Worm (Caenorhabditis elegans) whole organism, late embryonic: ENCODE measurements around the gene ver-3.

ENCODE experiments used
- F13H6.1 ChIP-seq: sonication (generic microtip); optimal IDR thresholded peaks from 2 replicates; lab custom pipeline; 2016; ENCODE audit warnings: missing genetic modification characterization, missing compliant biosample characterization
- ama-1 ChIP-seq: fragments of 150-350 bp; optimal IDR thresholded peaks from 2 replicates; lab custom pipeline; 2014
- ceh-18 ChIP-seq: sonication (generic microtip); optimal IDR thresholded peaks from 2 replicates; lab custom pipeline; 2016; ENCODE audit warnings: missing genetic modification characterization, missing compliant biosample characterization
- ceh-2 ChIP-seq: sonication (generic microtip); optimal IDR thresholded peaks from 2 replicates; lab custom pipeline; 2016; ENCODE audit warnings: missing genotype, missing genetic modification characterization, missing compliant biosample characterization
- ceh-30 ChIP-seq: fragments of 150-350 bp; optimal IDR thresholded peaks from 2 replicates; lab custom pipeline; 2014; ENCODE audit warnings: missing biosample characterization, missing genetic modification characterization
- ceh-31 ChIP-seq: sonication (generic microtip); optimal IDR thresholded peaks from 2 replicates; lab custom pipeline; 2016; ENCODE audit warnings: missing genetic modification characterization, missing compliant biosample characterization
- ceh-45 ChIP-seq: fragments of 200-800 bp; sonication (Bioruptor generic); IDR thresholded peaks from 2 replicates; pipeline ENCODE4 v1.3.6; 2022; ENCODE audit warnings: missing genetic modification reagents, missing genetic modification characterization, missing compliant biosample characterization
- ceh-48 ChIP-seq: sonication (generic microtip); optimal IDR thresholded peaks from 2 replicates; lab custom pipeline; 2016; ENCODE audit warnings: missing genetic modification characterization, inconsistent platforms, missing compliant biosample characterization
- ceh-6 ChIP-seq: fragments of 200-800 bp; sonication (Bioruptor generic); optimal IDR thresholded peaks from 2 replicates; lab custom pipeline; 2018; ENCODE audit warnings: mild to moderate bottlenecking, missing genetic modification characterization, missing compliant biosample characterization
- ceh-9 ChIP-seq: sonication (generic microtip); optimal IDR thresholded peaks from 2 replicates; lab custom pipeline; 2016; ENCODE audit warnings: mild to moderate bottlenecking, missing genetic modification characterization, inconsistent platforms, missing compliant biosample characterization
- dmd-4 ChIP-seq: sonication (generic microtip); optimal IDR thresholded peaks from 2 replicates; lab custom pipeline; 2016; ENCODE audit warnings: borderline replicate concordance, missing genetic modification characterization, missing compliant biosample characterization
- dve-1 ChIP-seq: sonication (generic microtip); optimal IDR thresholded peaks from 2 replicates; lab custom pipeline; 2017; ENCODE audit warnings: antibody characterized with exemption, mild to moderate bottlenecking, missing genetic modification characterization, missing compliant biosample characterization
- elt-2 ChIP-seq: sonication (generic microtip); optimal IDR thresholded peaks from 2 replicates; lab custom pipeline; 2016; ENCODE audit warnings: missing genetic modification reagents, missing genetic modification characterization, missing compliant biosample characterization
- elt-4 ChIP-seq: sonication (generic microtip); optimal IDR thresholded peaks from 2 replicates; lab custom pipeline; 2016; ENCODE audit warnings: missing genetic modification characterization, missing compliant biosample characterization
- eyg-1 ChIP-seq: sonication (generic microtip); optimal IDR thresholded peaks from 2 replicates; lab custom pipeline; 2016; ENCODE audit warnings: missing genotype, missing genetic modification characterization, missing compliant biosample characterization
- fax-1 ChIP-seq: sonication (generic microtip); optimal IDR thresholded peaks from 2 replicates; lab custom pipeline; 2016; ENCODE audit warnings: missing genotype, missing genetic modification characterization, missing compliant biosample characterization
- fkh-6 ChIP-seq: sonication (generic microtip); optimal IDR thresholded peaks from 2 replicates; lab custom pipeline; 2016; ENCODE audit warnings: missing genetic modification characterization, missing compliant biosample characterization
- hlh-15 ChIP-seq: sonication (generic microtip); optimal IDR thresholded peaks from 2 replicates; lab custom pipeline; 2016; ENCODE audit warnings: missing genetic modification characterization, missing compliant biosample characterization
- hlh-30 ChIP-seq: sonication (generic microtip); optimal IDR thresholded peaks from 2 replicates; lab custom pipeline; 2017; ENCODE audit warnings: antibody characterized with exemption, missing genetic modification characterization, missing compliant biosample characterization; ENCODE audit not compliant: insufficient read depth
- hlh-6 ChIP-seq: sonication (generic microtip); optimal IDR thresholded peaks from 2 replicates; lab custom pipeline; 2016; ENCODE audit warnings: missing genotype, missing genetic modification characterization, missing compliant biosample characterization
- hlh-8 ChIP-seq: sonication (generic microtip); optimal IDR thresholded peaks from 2 replicates; lab custom pipeline; 2016; ENCODE audit warnings: missing genotype, missing genetic modification characterization, missing compliant biosample characterization
- lin-11 ChIP-seq: fragments of 200-800 bp; sonication (Bioruptor generic); optimal IDR thresholded peaks from 2 replicates; lab custom pipeline; 2018; ENCODE audit warnings: mild to moderate bottlenecking, missing genetic modification characterization, missing compliant biosample characterization
- madf-2 ChIP-seq: sonication (generic microtip); optimal IDR thresholded peaks from 2 replicates; lab custom pipeline; 2017; ENCODE audit warnings: missing genetic modification characterization, missing compliant biosample characterization
- mec-3 ChIP-seq: sonication (generic microtip); optimal IDR thresholded peaks from 2 replicates; lab custom pipeline; 2016; ENCODE audit warnings: borderline replicate concordance, missing genetic modification characterization, missing compliant biosample characterization
- nhr-11 ChIP-seq: fragments of 150-350 bp; optimal IDR thresholded peaks from 2 replicates; lab custom pipeline; 2014; ENCODE audit warnings: missing biosample characterization, missing genetic modification characterization
- nhr-232 ChIP-seq: sonication (generic microtip); optimal IDR thresholded peaks from 2 replicates; lab custom pipeline; 2016; ENCODE audit warnings: missing genetic modification characterization, missing compliant biosample characterization
- odd-2 ChIP-seq: sonication (generic microtip); optimal IDR thresholded peaks from 2 replicates; lab custom pipeline; 2017; ENCODE audit warnings: antibody characterized with exemption, mild to moderate bottlenecking, missing genetic modification characterization, missing compliant biosample characterization
- pax-1 ChIP-seq: fragments of 150-350 bp; optimal IDR thresholded peaks from 2 replicates; lab custom pipeline; 2014; ENCODE audit warnings: missing biosample characterization, missing genetic modification characterization
- pha-2 ChIP-seq: sonication (generic microtip); optimal IDR thresholded peaks from 2 replicates; lab custom pipeline; 2017; ENCODE audit warnings: mild to moderate bottlenecking, missing genetic modification characterization, missing compliant biosample characterization
- pha-4 ChIP-seq: fragments of 150-350 bp; optimal IDR thresholded peaks from 2 replicates; lab custom pipeline; 2018; ENCODE audit warnings: missing biosample characterization, missing genetic modification reagents, missing genetic modification characterization
- pqm-1 ChIP-seq: sonication (generic microtip); optimal IDR thresholded peaks from 2 replicates; lab custom pipeline; 2016; ENCODE audit warnings: missing genetic modification characterization, missing compliant biosample characterization
- ref-2 ChIP-seq: sonication (generic microtip); optimal IDR thresholded peaks from 2 replicates; lab custom pipeline; 2016; ENCODE audit warnings: missing genetic modification characterization, missing compliant biosample characterization
- rnt-1 ChIP-seq: sonication (generic microtip); optimal IDR thresholded peaks from 2 replicates; lab custom pipeline; 2016; ENCODE audit warnings: missing genetic modification characterization, missing compliant biosample characterization
- sox-4 ChIP-seq: sonication (generic microtip); optimal IDR thresholded peaks from 2 replicates; lab custom pipeline; 2017; ENCODE audit warnings: mild to moderate bottlenecking, missing genetic modification characterization, inconsistent platforms, missing compliant biosample characterization
- syd-9 ChIP-seq: sonication (generic microtip); optimal IDR thresholded peaks from 2 replicates; lab custom pipeline; 2016; ENCODE audit warnings: mild to moderate bottlenecking, missing genetic modification characterization, moderate library complexity, missing compliant biosample characterization
- tbx-2 ChIP-seq: sonication (generic microtip); optimal IDR thresholded peaks from 2 replicates; lab custom pipeline; 2016; ENCODE audit warnings: missing genetic modification characterization, missing compliant biosample characterization
- tbx-7 ChIP-seq: sonication (generic microtip); optimal IDR thresholded peaks from 2 replicates; lab custom pipeline; 2016; ENCODE audit warnings: missing genotype, missing genetic modification characterization, missing compliant biosample characterization
- unc-3 ChIP-seq, 2 experiments: fragments of 200-800 bp in 1 of 2; sonication (Bioruptor generic) in 1 of 2; sonication (generic microtip) in 1 of 2; conservative IDR thresholded peaks in 1 of 2; optimal IDR thresholded peaks in 1 of 2; 2 replicates each; pipeline versions ENCODE4 v1.3.6 to Lab custom; 2016 to 2022; ENCODE audit warnings: missing compliant biosample characterization in 2 of 2, missing genetic modification characterization in 2 of 2, missing genetic modification reagents in 1 of 2
- unc-42 ChIP-seq: sonication (generic microtip); optimal IDR thresholded peaks from 2 replicates; lab custom pipeline; 2016; ENCODE audit warnings: missing genotype, missing genetic modification characterization, missing compliant biosample characterization
- ztf-16 ChIP-seq: sonication (generic microtip); optimal IDR thresholded peaks from 2 replicates; lab custom pipeline; 2017; ENCODE audit warnings: missing genetic modification characterization, missing compliant biosample characterization

ver-3 gene

DNA sequence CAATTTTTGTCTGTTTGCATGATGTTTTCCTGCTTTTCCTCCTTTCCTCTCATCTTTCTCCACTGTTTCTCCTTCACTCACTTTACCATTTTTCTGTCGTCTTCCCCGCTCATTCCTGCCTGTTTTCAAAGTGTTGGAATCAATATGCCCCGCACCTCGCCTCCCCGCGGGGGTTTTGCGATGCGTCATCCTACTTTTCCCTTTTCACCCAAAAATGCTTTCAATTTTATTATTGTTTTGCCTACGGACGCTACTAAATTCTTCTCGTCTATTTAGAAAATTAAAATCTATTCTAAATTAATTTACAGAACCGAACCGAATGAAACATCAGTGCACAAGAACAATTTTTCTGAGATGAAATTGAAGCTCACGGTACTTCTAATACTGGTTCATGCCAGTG is at the start of gene ver-3:
TSS of gene ver-3 (plus strand) at position 301 of the 400 bp plus-strand sequence.
- TF ChIP-seq elt-2 (no peak), ceh-31 (no peak), fax-1 (tag; lab: Kevin White, UChicago) (no peak), madf-2 (no peak), fkh-6 (tag; lab: Kevin White, UChicago) (no peak), pha-2 (no peak), dmd-4 (tag; lab: Kevin White, UChicago) (no peak)

ce11 chrX:10948852-10949251 is 43.4 kb upstream of the ver-3 start, which contains the start of gene T21B6.3:
Gene T21B6.3 (minus strand): TSS chrX:10948952.
- no peak for TF ChIP-seq ztf-16
- TF ChIP-seq ceh-9 (tag; lab: Kevin White, UChicago), result no peak
- TF ChIP-seq ref-2 (tag; lab: Kevin White, UChicago), result no peak
- no peak for TF ChIP-seq pha-4 (tag; lab: Kevin White, UChicago)
- no peak for TF ChIP-seq pha-2
- no peak for TF ChIP-seq unc-42
- TF ChIP-seq pax-1, result no peak
- TF ChIP-seq tbx-2 (tag; lab: Kevin White, UChicago), result no peak
- no peak for TF ChIP-seq ceh-18
- no peak for TF ChIP-seq mec-3
- TF ChIP-seq ama-1 (lab: Kevin White, UChicago), result no peak
- TF ChIP-seq odd-2, result no peak
- no peak for TF ChIP-seq nhr-11 (tag; lab: Kevin White, UChicago)
- no peak for TF ChIP-seq hlh-15 (tag; lab: Kevin White, UChicago)
- TF ChIP-seq rnt-1 (tag; lab: Kevin White, UChicago), result no peak

DNA sequence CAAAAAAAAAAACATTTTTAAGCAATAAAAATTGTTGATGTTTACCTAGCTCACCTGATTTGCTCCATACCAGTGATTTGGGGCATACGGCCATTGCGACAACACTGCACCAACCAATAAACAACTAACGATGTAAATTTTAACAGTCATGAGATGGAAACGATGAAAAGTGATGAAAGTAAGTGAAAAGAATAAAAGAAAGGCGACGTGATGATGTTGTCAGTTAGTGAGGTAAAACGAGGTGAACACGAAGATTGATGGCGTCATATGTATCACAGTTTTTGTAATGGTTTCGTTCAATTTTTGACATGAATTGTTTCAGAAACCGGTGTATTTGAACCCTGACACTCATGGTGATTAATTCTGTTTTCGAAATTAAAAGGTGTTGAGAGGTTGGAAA is 41.1 kb upstream of the ver-3 start, which contains the start of gene K09C8.7:
TSS of gene K09C8.7 (minus strand) at position 226 of the 400 bp plus-strand sequence.
- TF ChIP-seq sox-4 (tag; lab: Kevin White, UChicago) (no peak), ceh-2 (no peak), ztf-16 (no peak), nhr-232 (tag; lab: Kevin White, UChicago) (no peak), odd-2 (no peak), unc-3 (GFP tag; conservative IDR thresholded peaks at IDR 0.05; lab: Robert Waterston, UW) (no peak), unc-3 (tag; optimal IDR thresholded peaks at IDR 0.05; lab: Kevin White, UChicago) (no peak), nhr-11 (tag; lab: Kevin White, UChicago) (no peak), dve-1 (tag; lab: Kevin White, UChicago) (no peak), elt-4 (tag; lab: Kevin White, UChicago) (no peak), pqm-1 (tag; lab: Kevin White, UChicago) (no peak), tbx-7 (tag; lab: Kevin White, UChicago) (no peak), ceh-48 (no peak), ceh-30 (tag; lab: Kevin White, UChicago) (no peak), hlh-30 (no peak), F13H6.1 (no peak)
- TF ChIP-seq, all 69 proteins: peak for 0

DNA sequence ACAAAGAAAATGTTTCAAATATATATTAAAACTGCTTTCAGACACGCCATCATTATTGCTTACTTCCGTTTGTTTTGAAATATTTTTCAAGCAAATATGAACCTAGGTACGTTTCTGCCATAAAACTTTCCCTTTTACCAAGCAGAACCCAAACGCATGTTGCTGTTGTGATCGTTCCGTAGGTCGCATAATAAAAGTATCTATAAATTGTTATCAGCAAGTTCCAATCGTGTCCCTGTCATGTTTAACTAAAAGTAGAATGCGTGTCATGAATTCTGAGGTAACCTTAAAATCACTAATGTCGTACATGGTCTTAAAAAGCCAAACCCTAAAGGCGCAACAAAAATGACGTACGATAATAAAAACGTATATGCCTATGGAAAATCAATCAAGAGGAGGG is 40.4 kb upstream of the ver-3 start:
- TF ChIP-seq tbx-2 (tag; lab: Kevin White, UChicago) (no peak), hlh-6 (tag; lab: Kevin White, UChicago) (no peak), ceh-6 (GFP tag; lab: Kevin White, UChicago) (no peak), syd-9 (tag; lab: Kevin White, UChicago) (no peak), tbx-7 (tag; lab: Kevin White, UChicago) (no peak), elt-2 (no peak), elt-4 (tag; lab: Kevin White, UChicago) (no peak), eyg-1 (tag; lab: Kevin White, UChicago) (no peak), F13H6.1 (no peak), hlh-8 (tag; lab: Kevin White, UChicago) (no peak), ceh-45 (GFP tag; lab: Robert Waterston, UW) (no peak), pha-2 (no peak), ceh-2 (no peak), lin-11 (tag; lab: Kevin White, UChicago) (no peak), sox-4 (tag; lab: Kevin White, UChicago) (no peak)
